Worm (Caenorhabditis elegans): Measurements from ENCODE around the gene fbxa-194.

The fbxa-194 gene

DNA sequence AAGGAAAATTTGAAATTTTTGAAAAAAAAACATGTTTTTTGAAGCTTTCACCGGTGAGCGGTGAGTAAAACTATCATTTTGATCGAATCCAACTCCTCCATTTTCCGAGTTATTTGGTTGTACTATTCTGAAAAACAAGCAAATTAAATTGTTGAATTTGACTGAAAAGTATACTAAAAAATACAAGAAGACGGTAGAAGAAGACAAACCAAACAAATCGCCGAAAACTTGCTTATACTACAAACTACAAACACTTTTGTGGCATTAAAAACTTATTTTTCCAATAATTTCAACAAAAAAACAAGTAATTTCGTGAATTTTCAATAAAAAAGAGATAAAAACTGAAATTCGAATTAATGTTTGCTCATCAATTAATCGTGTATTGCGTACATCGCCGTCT lies at the start of gene fbxa-194:
Gene fbxa-194, minus strand, starts transcription at position 101 of the 400 bp plus-strand sequence.
- TF ChIP-seq snpc-4 (tag; optimal IDR thresholded peaks at IDR 0.05), result no peak
- TF ChIP-seq ceh-20 (GFP tag; IDR thresholded peaks at IDR 0.05), result no peak
- TF ChIP-seq F49E8.2 (tag; optimal IDR thresholded peaks at IDR 0.05; ENCODE audit: borderline replicate concordance), result no peak
- TF ChIP-seq unc-130 (GFP tag; optimal IDR thresholded peaks at IDR 0.05), result no peak
- TF ChIP-seq mxl-2 (GFP tag; conservative IDR thresholded peaks at IDR 0.05), result no peak
- no peak for TF ChIP-seq ama-1 (optimal IDR thresholded peaks at IDR 0.05)
- no peak for TF ChIP-seq F44E2.7 (GFP tag; IDR thresholded peaks at IDR 0.05)
- TF ChIP-seq T20F7.1 (GFP tag; optimal IDR thresholded peaks at IDR 0.05), result no peak
- no peak for TF ChIP-seq attf-4 (tag; optimal IDR thresholded peaks at IDR 0.05)
- no peak for TF ChIP-seq mdt-29 (GFP tag; IDR thresholded peaks at IDR 0.05)
- TF ChIP-seq ceh-28 (tag; optimal IDR thresholded peaks at IDR 0.05), result no peak
- TF ChIP-seq lin-1 (GFP tag; IDR thresholded peaks at IDR 0.05), result no peak
- TF ChIP-seq lin-39 (tag; optimal IDR thresholded peaks at IDR 0.05), result no peak
- no peak for TF ChIP-seq Y105C5A.15 (GFP tag; IDR thresholded peaks at IDR 0.05)

DNA sequence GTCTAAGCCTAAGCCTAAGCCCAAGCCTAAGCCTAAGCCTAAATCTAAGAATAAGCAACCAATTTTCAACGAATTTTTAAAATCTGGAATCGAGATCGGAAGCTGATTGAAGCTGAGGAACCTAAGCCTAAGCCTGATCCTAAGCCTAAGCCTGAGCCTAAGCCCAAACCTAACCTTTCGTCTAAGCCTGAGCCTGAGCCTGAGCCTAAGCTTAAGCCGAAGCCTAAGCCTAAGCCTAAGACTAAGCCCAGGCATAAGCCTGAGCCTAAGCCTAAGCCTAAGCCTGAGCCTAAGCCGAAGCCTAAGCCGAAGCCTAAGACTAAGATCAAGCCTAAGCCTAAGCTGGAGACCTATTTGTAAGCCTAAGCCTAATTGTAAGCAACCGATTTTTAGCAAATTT lies 49.0 kb upstream of the fbxa-194 start:
- TF ChIP-seq T20F7.1 (GFP tag; optimal IDR thresholded peaks at IDR 0.05) (no peak), nhr-41 (GFP tag; IDR thresholded peaks at IDR 0.05) (no peak), zip-11 (GFP tag; IDR thresholded peaks at IDR 0.05) (no peak), set-16 (GFP tag; IDR thresholded peaks at IDR 0.05) (no peak), F10B5.3 (tag; optimal IDR thresholded peaks at IDR 0.05) (no peak), pha-4 (GFP tag; IDR thresholded peaks at IDR 0.05) (no peak), pha-4 (tag; optimal IDR thresholded peaks at IDR 0.05) (no peak), hmg-1.1 (GFP tag; IDR thresholded peaks at IDR 0.05) (no peak), hif-1 (tag; optimal IDR thresholded peaks at IDR 0.05) (no peak), lsy-2 (tag; optimal IDR thresholded peaks at IDR 0.05) (no peak), ztf-11 (tag; optimal IDR thresholded peaks at IDR 0.05) (no peak), aly-2 (tag; optimal IDR thresholded peaks at IDR 0.05) (no peak)

DNA sequence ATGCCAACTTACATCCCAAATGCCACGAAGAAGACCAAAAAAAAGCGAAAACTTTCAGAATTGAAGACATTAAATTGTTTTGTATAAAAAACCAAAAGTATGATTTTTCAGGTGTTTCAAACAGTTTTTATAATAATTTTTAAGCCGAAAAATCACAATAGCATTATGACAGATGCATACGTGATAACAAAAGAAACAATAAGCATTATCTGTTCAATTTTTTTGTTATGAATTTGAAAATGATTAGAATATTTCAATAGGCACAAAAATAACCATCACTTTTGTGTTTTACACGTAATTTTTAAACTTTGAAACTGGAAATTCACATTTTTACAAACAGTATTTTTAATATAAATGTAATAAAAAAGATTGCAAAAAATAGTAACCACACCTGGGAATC lies 43.6 kb upstream of the fbxa-194 start, which contains the start of gene Y116F11B.17:
Gene Y116F11B.17, minus strand, starts transcription at position 101 of the 400 bp plus-strand sequence.
- TF ChIP-seq lin-29 (GFP tag; IDR thresholded peaks at IDR 0.05) (no peak), unc-130 (GFP tag; optimal IDR thresholded peaks at IDR 0.05) (no peak), dve-1 (tag; optimal IDR thresholded peaks at IDR 0.05; ENCODE audit: insufficient read depth) (no peak), Y105C5A.15 (GFP tag; IDR thresholded peaks at IDR 0.05) (no peak), Y5F2A.4 (GFP tag; optimal IDR thresholded peaks at IDR 0.05) (no peak), ceh-82 (tag; optimal IDR thresholded peaks at IDR 0.05) (no peak), ZK337.2 (GFP tag; IDR thresholded peaks at IDR 0.05) (no peak), nhr-237 (tag; optimal IDR thresholded peaks at IDR 0.05) (no peak), skn-1 (tag; optimal IDR thresholded peaks at IDR 0.05) (no peak), nhr-28 (tag; optimal IDR thresholded peaks at IDR 0.05) (no peak), aly-2 (tag; optimal IDR thresholded peaks at IDR 0.05) (no peak), egl-27 (tag; optimal IDR thresholded peaks at IDR 0.05) (no peak), nhr-10 (tag; optimal IDR thresholded peaks at IDR 0.05) (no peak)

DNA sequence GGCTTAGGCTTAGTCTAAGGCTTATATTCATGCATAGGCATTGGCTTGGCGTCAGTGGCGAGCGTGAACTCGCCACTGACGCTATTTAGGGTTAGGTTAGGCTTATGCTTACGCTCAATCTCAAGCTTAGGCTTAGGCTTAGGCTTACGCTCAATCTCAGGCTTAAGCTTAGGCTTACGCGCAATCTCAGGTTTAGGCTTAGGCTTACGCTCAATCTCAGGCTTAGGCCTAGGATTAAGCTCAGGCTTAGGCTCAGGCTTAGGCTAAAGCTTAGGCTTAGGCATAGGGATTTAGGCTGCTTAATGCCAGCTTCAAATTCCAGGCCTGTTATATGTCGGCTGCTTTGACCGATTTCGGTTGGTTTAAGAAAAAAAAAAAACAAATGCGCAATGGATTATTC lies 41.7 kb upstream of the fbxa-194 start:
- TF ChIP-seq aha-1 (tag) (peak; percentile 56), nhr-6 (tag; optimal IDR thresholded peaks at IDR 0.05) (no peak)

DNA sequence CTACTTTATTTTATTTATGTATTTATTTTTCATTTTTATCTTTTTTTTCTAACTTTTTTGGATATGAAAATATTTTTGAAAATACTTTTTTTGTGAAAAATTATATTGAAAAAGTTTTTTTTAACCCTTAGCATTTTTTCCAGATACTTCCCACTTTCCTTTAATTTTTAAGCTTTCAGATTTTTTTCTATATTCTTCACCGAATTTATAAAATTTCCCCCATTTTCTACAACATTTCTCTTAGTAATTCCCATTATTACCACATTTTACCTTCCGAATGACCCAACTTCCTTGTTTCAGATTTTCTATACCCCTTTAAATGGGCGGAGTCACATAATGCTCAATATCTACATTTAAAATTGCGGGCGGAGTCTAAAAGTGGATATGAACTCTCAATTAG lies 36.3 kb upstream of the fbxa-194 start, which contains the start of gene daf-28:
Gene daf-28, plus strand, starts transcription at position 301 of the 400 bp plus-strand sequence.
- TF ChIP-seq daf-8 (GFP tag; IDR thresholded peaks at IDR 0.05) (no peak), F49E8.2 (tag; optimal IDR thresholded peaks at IDR 0.05; ENCODE audit: borderline replicate concordance) (no peak), ceh-28 (tag; optimal IDR thresholded peaks at IDR 0.05) (no peak)
